Fruit fly (Drosophila melanogaster) S2 (cell line): Measurements from ENCODE around the gene CG12523.

ENCODE experiments used
- CG8478 ChIP-seq: fragments of >200 bp; optimal IDR thresholded peaks from 2 replicates; lab custom pipeline; 2018
- CTCF ChIP-seq, 2 experiments: fragments of >200 bp; optimal IDR thresholded peaks; 2 replicates each; lab custom pipeline; 2018

The CG12523 gene

DNA sequence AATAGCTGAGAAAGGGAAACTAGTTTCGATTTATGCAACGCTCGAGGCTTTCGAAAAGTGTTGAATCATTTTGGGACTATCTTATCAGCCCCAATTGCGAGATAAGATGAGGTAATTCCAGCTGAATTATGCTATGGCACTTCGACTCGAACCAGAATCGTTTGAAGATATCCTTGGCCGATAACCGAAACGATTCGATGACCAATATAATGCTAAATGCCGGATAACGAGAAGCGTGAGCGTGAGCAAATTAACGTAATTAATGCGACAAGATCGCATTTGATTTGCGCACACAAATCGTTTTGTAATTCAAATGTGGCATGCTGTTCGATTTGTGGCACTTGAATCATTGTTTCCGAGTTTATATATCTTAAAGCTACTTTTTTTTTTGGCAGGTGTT, 12.0 kb upstream of the CG12523 start:
- TF ChIP-seq CTCF (optimal IDR thresholded peaks at IDR 0.05; lab: Kevin White, UChicago) (no peak), CG8478 (lab: Kevin White, UChicago) (no peak)

DNA sequence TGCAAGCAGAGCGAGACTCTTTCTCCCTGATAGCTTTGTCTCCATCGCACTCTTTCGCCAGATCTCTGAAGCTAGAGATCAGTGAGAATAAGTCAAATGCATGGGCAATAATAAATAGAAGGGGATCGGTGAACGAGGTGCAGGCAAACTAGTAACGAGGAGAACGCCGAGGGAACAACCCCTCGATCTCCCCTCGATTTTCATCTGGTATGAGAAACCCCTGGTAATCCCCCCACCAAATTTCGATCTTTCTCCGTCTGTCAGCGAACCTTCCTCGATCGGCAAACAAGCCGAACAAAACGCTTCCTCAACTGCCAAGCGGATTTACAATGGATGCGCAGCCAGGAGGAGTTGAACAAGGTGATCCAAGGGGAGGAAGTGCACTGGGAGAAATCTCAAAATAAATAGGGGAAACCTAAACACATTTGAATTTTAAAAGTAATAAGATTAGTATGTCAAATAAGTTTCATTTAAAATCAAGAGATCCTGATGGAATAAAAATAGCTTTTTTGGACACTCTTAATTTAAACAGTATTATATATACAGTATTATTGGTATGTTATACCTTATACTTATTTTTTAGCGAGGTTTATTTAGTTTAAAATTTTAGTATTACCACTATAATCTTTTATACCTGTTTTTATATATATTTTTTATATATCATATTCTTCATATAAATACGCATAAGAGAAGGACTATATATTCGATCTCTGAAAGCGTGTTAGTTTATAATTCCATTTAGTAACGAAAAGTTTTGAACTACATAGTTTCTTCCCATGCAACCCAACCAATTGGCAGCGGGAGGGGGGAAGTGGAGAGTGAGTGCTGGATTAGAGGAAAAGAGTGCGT, 9.1 kb upstream of the CG12523 start:
- TF ChIP-seq CG8478 (lab: Kevin White, UChicago) (no peak), CTCF (optimal IDR thresholded peaks at IDR 0.05; lab: Kevin White, UChicago) (no peak)

DNA sequence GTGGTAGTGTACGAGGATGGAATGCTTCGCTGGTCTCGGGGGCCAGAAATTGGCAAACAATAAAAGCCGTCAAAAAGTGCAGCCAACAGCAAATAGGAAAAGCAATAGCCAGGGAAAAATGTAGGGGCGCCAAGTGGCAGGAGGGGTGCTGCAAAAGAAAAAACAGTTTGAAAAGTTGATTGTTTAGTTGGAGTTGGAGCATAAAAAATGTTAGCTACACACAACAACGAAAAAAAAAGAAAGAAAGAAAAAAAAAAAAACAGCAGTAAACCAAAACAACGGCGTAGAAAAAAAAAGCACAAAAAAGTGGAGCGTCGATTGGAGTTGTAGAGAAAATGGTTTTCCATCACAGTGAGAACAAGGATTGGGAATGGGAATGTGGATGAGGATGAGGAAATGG, 8.4 kb upstream of the CG12523 start:
- no peak for TF ChIP-seq CG8478 (lab: Kevin White, UChicago)
- no peak for TF ChIP-seq CTCF (optimal IDR thresholded peaks at IDR 0.05; lab: Kevin White, UChicago)

DNA sequence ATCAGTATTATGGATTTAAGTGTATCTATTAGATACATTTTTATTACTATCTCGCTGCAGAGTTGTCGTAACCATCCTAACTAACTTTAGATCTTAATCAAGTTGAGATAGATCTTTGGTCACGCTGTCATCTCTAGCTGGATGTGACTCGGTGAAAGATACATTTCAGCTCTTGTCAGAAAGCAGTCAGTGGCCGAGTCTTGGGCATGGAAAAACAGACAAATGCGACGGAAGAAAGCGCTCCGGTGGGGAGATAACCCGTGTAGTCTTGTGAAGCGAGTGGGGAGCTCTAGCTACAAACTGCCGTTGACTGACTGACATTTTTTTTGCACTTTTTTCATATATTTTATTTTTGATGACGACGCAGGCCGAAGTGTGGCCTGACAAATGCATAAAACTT, 7.7 kb upstream of the CG12523 start:
- TF ChIP-seq CTCF (optimal IDR thresholded peaks at IDR 0.05; lab: Kevin White, UChicago) (no peak), CG8478 (lab: Kevin White, UChicago) (no peak)

DNA sequence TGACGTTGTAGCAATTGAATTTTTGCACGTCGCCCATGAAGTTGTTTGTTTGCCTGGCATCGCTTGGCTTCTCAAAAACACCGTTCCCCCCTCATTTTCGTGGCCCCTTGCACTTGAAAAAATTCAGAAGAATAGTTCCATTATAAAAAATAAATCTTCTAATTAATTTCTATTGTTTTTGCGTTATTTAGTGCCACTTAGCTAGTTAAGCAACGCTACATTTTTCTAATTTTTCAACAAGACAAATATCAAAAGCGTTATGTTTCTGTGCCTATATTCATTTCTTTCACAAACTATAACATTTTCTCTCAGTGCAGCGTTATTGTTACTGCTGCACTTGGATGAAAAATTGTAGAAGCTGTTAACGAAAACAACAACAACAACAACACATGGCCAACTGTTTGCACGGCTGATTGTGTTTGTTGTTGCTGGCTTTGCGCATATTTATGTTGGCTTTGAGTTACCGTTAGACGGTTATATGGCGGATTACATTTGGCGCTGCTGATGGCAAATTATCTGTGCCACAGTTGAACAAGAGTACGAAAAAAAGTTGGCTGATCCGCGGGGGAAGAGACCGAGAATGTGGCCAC, 7.0 kb upstream of the CG12523 start:
- TF ChIP-seq CTCF (optimal IDR thresholded peaks at IDR 0.05; lab: Kevin White, UChicago) (no peak), CG8478 (lab: Kevin White, UChicago) (no peak)

DNA sequence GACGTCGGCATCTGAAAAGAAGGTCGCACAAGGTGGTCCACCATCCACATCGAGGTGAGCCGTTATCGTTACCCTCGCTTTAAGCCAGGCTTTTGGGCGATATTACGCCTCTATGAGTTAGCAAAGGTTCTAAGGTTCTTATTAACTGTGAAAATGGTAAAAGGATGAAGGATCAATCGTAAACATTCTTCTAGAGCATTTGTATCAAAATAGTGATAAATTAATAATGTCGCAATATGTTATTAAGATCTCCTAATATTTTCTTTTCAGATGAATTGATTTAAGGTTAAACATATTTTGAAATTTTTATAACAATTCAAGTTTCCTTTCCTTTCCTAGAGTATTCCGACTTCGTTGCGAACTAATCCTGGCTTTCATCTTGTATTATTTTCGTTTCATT, 5.1 kb upstream of the CG12523 start:
- TF ChIP-seq CTCF (optimal IDR thresholded peaks at IDR 0.05; lab: Kevin White, UChicago) (no peak), CG8478 (lab: Kevin White, UChicago) (no peak)

DNA sequence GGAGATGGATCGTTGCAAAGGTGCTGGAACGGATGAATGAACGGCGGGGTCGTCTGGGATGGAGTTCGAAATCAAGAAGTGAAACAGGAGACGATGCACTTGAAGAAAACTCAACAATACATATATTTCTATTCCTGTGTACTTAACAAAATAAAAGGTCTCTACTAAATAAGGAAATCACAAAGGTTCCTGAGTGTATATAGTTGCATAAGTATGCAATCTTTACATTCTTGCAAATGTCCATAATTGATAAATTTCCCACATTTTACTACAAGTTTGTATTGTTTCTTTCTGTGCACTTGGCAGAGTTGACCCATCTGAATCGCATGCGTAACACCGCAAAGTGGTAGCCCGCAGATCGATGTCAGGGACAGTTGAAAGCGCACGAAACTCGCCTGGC, 1.0 kb upstream of the CG12523 start:
- TF ChIP-seq CG8478 (lab: Kevin White, UChicago) (no peak), CTCF (optimal IDR thresholded peaks at IDR 0.05; lab: Kevin White, UChicago) (no peak)

DNA sequence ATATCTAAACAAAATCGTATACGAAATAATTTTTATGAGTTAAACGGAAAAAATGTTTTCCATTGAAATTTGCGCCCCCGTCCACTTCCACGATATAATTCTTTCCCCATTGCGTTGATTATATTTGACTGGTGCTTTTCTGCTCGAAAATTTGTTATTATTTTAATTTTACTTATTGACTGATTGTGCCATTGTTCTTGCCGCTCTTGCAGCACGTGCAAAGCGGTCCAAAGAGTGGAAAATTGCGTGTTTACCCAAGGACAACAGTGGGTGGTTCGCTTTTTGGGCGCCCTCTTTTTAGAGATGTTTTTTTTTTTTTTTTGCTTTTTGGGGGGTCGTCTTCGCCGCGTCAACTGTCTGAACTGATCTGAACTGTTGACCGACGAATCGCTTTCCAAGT, 2.1 kb downstream of the CG12523 start:
- TF ChIP-seq CG8478 (lab: Kevin White, UChicago) (no peak), CTCF (optimal IDR thresholded peaks at IDR 0.05; lab: Kevin White, UChicago) (no peak)

DNA sequence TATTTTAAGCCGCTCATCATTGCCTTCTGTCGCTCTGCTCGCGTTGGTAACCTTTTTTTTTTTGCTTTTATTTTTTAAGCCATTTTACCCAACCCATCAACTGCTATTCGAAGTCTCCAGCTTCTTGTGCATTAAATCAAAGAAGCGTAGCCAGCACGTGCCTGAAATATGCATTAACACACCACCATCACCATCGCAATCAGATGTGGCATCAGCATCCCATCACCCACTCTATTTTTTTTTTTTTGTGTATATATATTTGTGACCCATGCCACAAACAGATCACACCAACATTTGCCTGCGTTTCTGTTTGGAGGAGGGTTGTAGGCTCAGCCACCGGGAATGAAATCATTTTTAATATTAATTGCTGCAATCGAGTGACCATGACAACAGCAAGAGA, 8.0 kb downstream of the CG12523 start:
- TF ChIP-seq CTCF (optimal IDR thresholded peaks at IDR 0.05; lab: Kevin White, UChicago) (no peak), CG8478 (lab: Kevin White, UChicago) (no peak)

DNA sequence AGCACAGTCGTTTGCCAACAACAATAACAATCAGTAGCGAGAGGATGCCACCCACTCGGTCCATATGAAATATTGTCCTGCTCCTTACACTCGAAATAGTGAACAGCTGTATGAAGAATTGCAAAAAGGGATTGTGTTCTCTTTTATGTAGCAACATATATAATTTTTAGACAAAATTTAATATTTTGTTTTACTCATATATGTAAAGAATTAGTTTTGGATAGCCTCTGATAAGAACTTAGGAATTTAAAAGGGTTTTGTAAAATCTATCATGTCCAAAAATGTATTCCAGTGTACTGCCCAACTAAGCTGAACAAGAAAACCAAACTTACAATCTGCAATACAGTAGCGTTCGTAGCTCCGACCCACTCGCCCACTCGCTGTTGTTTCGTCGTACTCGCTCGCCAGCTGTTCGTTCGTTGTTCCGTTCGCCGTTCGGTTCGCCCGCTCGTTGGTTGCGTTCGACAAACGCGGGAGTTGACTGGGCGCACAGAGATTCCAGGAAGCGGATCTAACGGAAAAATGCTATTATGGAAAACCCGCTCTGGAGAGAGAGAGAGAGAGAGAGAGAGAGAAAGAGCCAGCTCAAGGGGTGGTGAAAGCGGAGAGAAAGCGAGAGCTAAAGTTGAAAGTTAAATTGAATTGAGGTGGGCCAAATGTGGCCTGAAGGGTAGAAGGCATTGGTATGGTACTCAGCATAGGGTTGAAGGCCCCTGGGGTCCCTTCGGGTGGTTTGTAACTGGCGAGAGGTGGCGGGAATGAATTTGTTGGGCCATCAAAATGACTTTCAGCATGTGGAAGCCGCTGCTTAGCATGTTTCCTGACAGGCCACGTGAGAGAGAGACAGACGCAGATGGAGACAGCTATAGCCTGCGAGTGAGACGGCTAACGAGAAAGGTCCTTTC, 9.8 kb downstream of the CG12523 start:
- TF ChIP-seq CTCF (optimal IDR thresholded peaks at IDR 0.05; lab: Kevin White, UChicago) (no peak), CG8478 (lab: Kevin White, UChicago) (no peak)

DNA sequence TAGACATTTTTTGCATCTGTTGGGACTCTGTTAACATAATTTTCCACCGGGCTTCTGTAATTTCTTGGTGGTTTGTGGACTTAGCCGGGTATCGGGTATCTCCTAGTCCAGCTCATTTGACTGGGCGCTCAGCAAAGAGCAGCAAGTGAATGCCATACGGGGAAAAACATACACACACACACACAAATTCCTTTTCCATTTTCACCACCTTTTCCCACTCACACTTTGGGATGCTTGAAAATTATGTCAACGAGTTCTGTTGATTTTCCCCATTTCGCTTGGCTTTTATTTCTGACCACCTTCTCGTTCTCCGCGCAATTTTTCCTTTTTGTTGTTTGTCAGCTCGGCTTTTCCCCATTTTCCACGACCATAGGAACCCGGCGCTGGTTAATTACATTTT, 10.9 kb downstream of the CG12523 start:
- TF ChIP-seq CG8478 (lab: Kevin White, UChicago) (no peak), CTCF (optimal IDR thresholded peaks at IDR 0.05; lab: Kevin White, UChicago) (no peak)

DNA sequence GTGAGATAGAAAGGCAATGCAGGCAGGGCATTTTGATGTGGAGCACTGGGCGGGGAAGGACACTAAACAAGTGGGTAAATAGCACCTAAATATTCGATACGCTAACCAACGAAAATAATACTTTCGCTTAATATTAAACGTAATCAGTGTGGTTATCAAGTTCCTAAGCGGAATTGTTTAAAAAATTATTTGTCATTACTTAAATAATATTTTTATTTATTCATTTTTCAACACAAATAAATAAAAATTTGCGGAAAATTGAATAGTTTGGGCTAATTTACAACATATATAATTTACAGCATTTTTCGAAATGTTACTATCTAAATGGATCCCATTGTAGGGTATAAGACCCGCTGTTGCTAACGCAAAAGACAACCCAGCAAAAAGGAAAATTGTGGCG, 11.9 kb downstream of the CG12523 start:
- no peak for TF ChIP-seq CG8478 (lab: Kevin White, UChicago)

DNA sequence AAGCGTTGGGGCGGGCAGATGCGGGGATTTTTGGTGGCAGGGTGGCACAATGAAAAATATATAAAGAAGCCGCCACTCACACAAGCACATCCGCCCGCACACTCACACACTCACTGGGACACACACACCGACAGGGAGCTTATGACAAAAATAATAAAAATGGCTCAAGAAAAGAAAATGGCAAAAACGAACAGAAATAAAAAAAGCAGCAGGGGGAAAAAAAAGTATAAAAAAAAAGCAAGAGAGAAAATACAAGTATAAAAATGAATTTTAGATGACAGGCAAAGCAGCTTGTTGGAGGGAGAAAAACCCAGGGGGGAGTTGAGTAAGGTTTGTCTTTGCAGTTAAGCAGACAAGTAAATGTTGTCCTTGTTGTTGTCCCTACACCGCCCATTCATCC, 12.9 kb downstream of the CG12523 start:
- TF ChIP-seq CG8478 (lab: Kevin White, UChicago): no peak
- no peak for TF ChIP-seq CTCF (optimal IDR thresholded peaks at IDR 0.05; lab: Kevin White, UChicago)

dm6 chr3L:10814519-10814918, 13.5 kb downstream of the CG12523 start, which contains the start of gene CG42831:
CG42831 (plus strand) TSS chr3L:10814819.
- no peak for TF ChIP-seq CG8478 (lab: Kevin White, UChicago)
- no peak for TF ChIP-seq CTCF (optimal IDR thresholded peaks at IDR 0.05; lab: Kevin White, UChicago)
